Fruit fly (Drosophila melanogaster) whole organism, embryonic: ENCODE data around the gene CG18749.

Experiments
- ATbp ChIP-seq: fragments of 200-800 bp; sonication (Bioruptor generic); optimal IDR thresholded peaks from 2 replicates; lab custom pipeline; 2017; ENCODE audit warnings: missing biosample characterization, mild to moderate bottlenecking, missing genetic modification characterization, missing genetic modification reagents
- B-H2 ChIP-seq: fragments of 200-800 bp; sonication (Bioruptor generic); optimal IDR thresholded peaks from 2 replicates; lab custom pipeline; 2018; ENCODE audit warnings: missing biosample characterization, mild to moderate bottlenecking, missing genetic modification characterization
- CG1024 ChIP-seq: fragments of 200-800 bp; sonication (Bioruptor generic); IDR thresholded peaks from 2 replicates; pipeline ENCODE4 v1.3.6; 2022; ENCODE audit warnings: missing biosample characterization, missing genetic modification characterization
- CG10959 ChIP-seq: fragments of 200-800 bp; sonication (Bioruptor generic); IDR thresholded peaks from 2 replicates; pipeline ENCODE4 v1.3.6; 2022; ENCODE audit warnings: missing biosample characterization, missing genetic modification characterization
- CG11456 ChIP-seq: fragments of 200-800 bp; sonication (Bioruptor generic); IDR thresholded peaks from 3 replicates; pipeline ENCODE4 v1.3.6; 2022; ENCODE audit warnings: missing biosample characterization, missing genetic modification characterization
- CG11560 ChIP-seq: fragments of 200-800 bp; sonication (Bioruptor generic); IDR thresholded peaks from 3 replicates; pipeline ENCODE4 v1.3.6; 2022; ENCODE audit warnings: missing biosample characterization, missing genetic modification characterization
- CG12391 ChIP-seq: fragments of 200-800 bp; sonication (Bioruptor generic); optimal IDR thresholded peaks from 3 replicates; lab custom pipeline; 2018; ENCODE audit warnings: missing biosample characterization, mild to moderate bottlenecking, missing genetic modification characterization, moderate library complexity
- CG13775 ChIP-seq: fragments of 200-800 bp; sonication (Bioruptor generic); optimal IDR thresholded peaks from 3 replicates; lab custom pipeline; 2017; ENCODE audit warnings: missing biosample characterization, mild to moderate bottlenecking, missing genetic modification characterization
- CG15011 ChIP-seq: fragments of 200-800 bp; sonication (Bioruptor generic); optimal IDR thresholded peaks from 3 replicates; lab custom pipeline; 2018; ENCODE audit warnings: missing biosample characterization, mild to moderate bottlenecking, missing genetic modification characterization
- CG15696 ChIP-seq: fragments of 200-800 bp; sonication (Bioruptor generic); optimal IDR thresholded peaks from 2 replicates; lab custom pipeline; 2019; ENCODE audit warnings: missing biosample characterization, mild to moderate bottlenecking, missing genetic modification characterization, moderate library complexity
- CG2712 ChIP-seq: fragments of 200-800 bp; optimal IDR thresholded peaks from 3 replicates; lab custom pipeline; 2019; ENCODE audit warnings: missing biosample characterization, mild to moderate bottlenecking, missing genetic modification characterization, moderate library complexity
- CG33213 ChIP-seq: fragments of 200-800 bp; sonication (Bioruptor generic); optimal IDR thresholded peaks from 3 replicates; lab custom pipeline; 2016; ENCODE audit warnings: missing biosample characterization, missing genetic modification characterization
- CG34376 ChIP-seq: fragments of 200-800 bp; sonication (Bioruptor generic); optimal IDR thresholded peaks from 2 replicates; lab custom pipeline; 2018; ENCODE audit warnings: missing biosample characterization, mild to moderate bottlenecking, missing genetic modification characterization
- CG34422 ChIP-seq: fragments of 200-800 bp; sonication (Bioruptor generic); IDR thresholded peaks from 3 replicates; pipeline ENCODE4 v1.3.6; 2022; ENCODE audit warnings: missing biosample characterization, missing genetic modification characterization
- CG42726 ChIP-seq: fragments of 200-800 bp; sonication (Bioruptor generic); IDR thresholded peaks from 2 replicates; pipeline ENCODE4 v1.3.6; 2022; ENCODE audit warnings: missing biosample characterization, missing genetic modification characterization; ENCODE audit not compliant: partially characterized antibody
- CG5245 ChIP-seq: fragments of 200-800 bp; sonication (Bioruptor generic); optimal IDR thresholded peaks from 3 replicates; lab custom pipeline; 2016; ENCODE audit warnings: missing biosample characterization, missing genetic modification characterization
- CG6654 ChIP-seq: fragments of 200-800 bp; sonication (Bioruptor generic); optimal IDR thresholded peaks from 2 replicates; lab custom pipeline; 2017; ENCODE audit warnings: missing biosample characterization, mild to moderate bottlenecking, missing genetic modification characterization
- CG7271 ChIP-seq: fragments of 200-800 bp; sonication (Bioruptor generic); optimal IDR thresholded peaks from 2 replicates; lab custom pipeline; 2018; ENCODE audit warnings: missing biosample characterization, mild to moderate bottlenecking, missing genetic modification characterization, moderate library complexity
- CG7928 ChIP-seq: fragments of 200-800 bp; sonication (Bioruptor generic); optimal IDR thresholded peaks from 2 replicates; lab custom pipeline; 2017; ENCODE audit warnings: missing biosample characterization, mild to moderate bottlenecking, missing genetic modification characterization
- CG7963 ChIP-seq: fragments of 200-800 bp; sonication (Bioruptor generic); IDR thresholded peaks from 3 replicates; pipeline ENCODE4 v1.3.6; 2022; ENCODE audit warnings: missing biosample characterization, missing genetic modification characterization; ENCODE audit not compliant: partially characterized antibody
- Dek ChIP-seq: fragments of 200-800 bp; sonication (Bioruptor generic); optimal IDR thresholded peaks from 3 replicates; lab custom pipeline; 2019; ENCODE audit warnings: missing biosample characterization, mild to moderate bottlenecking, missing genetic modification characterization, moderate library complexity
- Dfd ChIP-seq, 2 experiments: fragments of >200 bp; optimal IDR thresholded peaks; 2 replicates each; lab custom pipeline; 2017; ENCODE audit warnings: missing biosample characterization in 2 of 2, missing genetic modification characterization in 2 of 2
- ERR ChIP-seq: fragments of 200-800 bp; sonication (Bioruptor generic); optimal IDR thresholded peaks from 2 replicates; lab custom pipeline; 2016; ENCODE audit warnings: missing biosample characterization, missing genetic modification characterization
- Gsc ChIP-seq: fragments of 200-800 bp; sonication (Bioruptor generic); IDR thresholded peaks from 2 replicates; pipeline ENCODE4 v1.3.6; 2022; ENCODE audit warnings: missing biosample characterization, missing genetic modification characterization
- HmgD ChIP-seq: fragments of 200-800 bp; sonication (Bioruptor generic); optimal IDR thresholded peaks from 3 replicates; lab custom pipeline; 2016; ENCODE audit warnings: missing biosample characterization, missing genetic modification characterization
- Mad ChIP-seq: fragments of 200-800 bp; sonication (Bioruptor generic); optimal IDR thresholded peaks from 2 replicates; lab custom pipeline; 2016; ENCODE audit warnings: missing biosample characterization, missing genetic modification characterization
- NFAT ChIP-seq: fragments of 200-800 bp; sonication (Bioruptor generic); IDR thresholded peaks from 2 replicates; pipeline ENCODE4 v1.3.6; 2022; ENCODE audit warnings: missing biosample characterization, missing genetic modification characterization
- Nf-YB ChIP-seq: fragments of 200-800 bp; sonication (Bioruptor generic); optimal IDR thresholded peaks from 3 replicates; lab custom pipeline; 2019; ENCODE audit warnings: missing biosample characterization, mild to moderate bottlenecking, missing genetic modification characterization, moderate library complexity
- Nf-YC ChIP-seq: fragments of 200-800 bp; optimal IDR thresholded peaks from 3 replicates; lab custom pipeline; 2019; ENCODE audit warnings: missing biosample characterization, mild to moderate bottlenecking, missing genetic modification characterization, moderate library complexity
- Ravus ChIP-seq: fragments of 200-800 bp; sonication (Bioruptor generic); IDR thresholded peaks from 2 replicates; pipeline ENCODE4 v1.3.6; 2022; ENCODE audit warnings: missing biosample characterization, missing genetic modification characterization
- Spps ChIP-seq: fragments of 200-800 bp; sonication (Bioruptor generic); optimal IDR thresholded peaks from 2 replicates; lab custom pipeline; 2018; ENCODE audit warnings: missing biosample characterization, mild to moderate bottlenecking, missing genetic modification characterization
- Ssrp ChIP-seq: fragments of 200-800 bp; sonication (Bioruptor generic); optimal IDR thresholded peaks from 2 replicates; lab custom pipeline; 2018; ENCODE audit warnings: missing biosample characterization, mild to moderate bottlenecking, missing genetic modification characterization, moderate library complexity
- Vsx1 ChIP-seq: fragments of 200-800 bp; sonication (Bioruptor generic); optimal IDR thresholded peaks from 2 replicates; lab custom pipeline; 2017; ENCODE audit warnings: missing biosample characterization, mild to moderate bottlenecking, missing genetic modification characterization, missing genetic modification reagents
- abd-A ChIP-seq: fragments of 200-800 bp; sonication (Bioruptor generic); optimal IDR thresholded peaks from 3 replicates; lab custom pipeline; 2019; ENCODE audit warnings: missing biosample characterization, mild to moderate bottlenecking, missing genetic modification characterization, moderate library complexity
- amos ChIP-seq: fragments of 200-800 bp; sonication (Bioruptor generic); IDR thresholded peaks from 2 replicates; pipeline ENCODE4 v1.3.6; 2022; ENCODE audit warnings: missing biosample characterization, missing genetic modification characterization; ENCODE audit not compliant: partially characterized antibody
- crol ChIP-seq: fragments of 200-800 bp; sonication (Bioruptor generic); IDR thresholded peaks from 2 replicates; pipeline ENCODE4 v1.3.6; 2022; ENCODE audit warnings: missing biosample characterization, missing genetic modification characterization
- dysf ChIP-seq: fragments of 200-800 bp; sonication (Bioruptor generic); IDR thresholded peaks from 3 replicates; pipeline ENCODE4 v1.3.6; 2022; ENCODE audit warnings: missing biosample characterization, missing genetic modification characterization
- eyg ChIP-seq: fragments of 200-800 bp; sonication (Bioruptor generic); optimal IDR thresholded peaks from 3 replicates; lab custom pipeline; 2016; ENCODE audit warnings: missing biosample characterization, missing genetic modification characterization
- grn ChIP-seq: fragments of 200-800 bp; sonication (Bioruptor generic); optimal IDR thresholded peaks from 3 replicates; lab custom pipeline; 2017; ENCODE audit warnings: missing biosample characterization, missing genetic modification characterization
- nerfin-2 ChIP-seq: fragments of 200-800 bp; sonication (Bioruptor generic); IDR thresholded peaks from 2 replicates; pipeline ENCODE4 v1.3.6; 2022; ENCODE audit warnings: missing biosample characterization, missing genetic modification characterization; ENCODE audit not compliant: partially characterized antibody
- nmo ChIP-seq: fragments of 200-800 bp; sonication (Bioruptor generic); optimal IDR thresholded peaks from 2 replicates; lab custom pipeline; 2018; ENCODE audit warnings: missing biosample characterization, mild to moderate bottlenecking, missing genetic modification characterization, moderate library complexity
- otp ChIP-seq: fragments of 200-800 bp; sonication (Bioruptor generic); IDR thresholded peaks from 3 replicates; pipeline ENCODE4, ENCODE4 v1.3.6; 2022; ENCODE audit warnings: missing biosample characterization, missing genetic modification characterization
- phol ChIP-seq: fragments of 200-800 bp; sonication (Bioruptor generic); optimal IDR thresholded peaks from 3 replicates; lab custom pipeline; 2018; ENCODE audit warnings: missing biosample characterization, mild to moderate bottlenecking, missing genetic modification characterization, moderate library complexity
- prd ChIP-seq, 3 experiments: fragments of >200 bp in 2 of 3; fragments of 200-800 bp in 1 of 3; sonication (Bioruptor generic) in 1 of 3; optimal IDR thresholded peaks in 2 of 3; IDR thresholded peaks in 1 of 3; 2 replicates in 2 of 3; 3 replicates in 1 of 3; pipeline versions ENCODE4 v1.3.6 to Lab custom; 2017 to 2022; ENCODE audit warnings: missing biosample characterization in 1 of 3, missing genetic modification characterization in 1 of 3
- rib ChIP-seq: fragments of 200-800 bp; sonication (Bioruptor generic); IDR thresholded peaks from 2 replicates; pipeline ENCODE4 v1.3.6; 2022; ENCODE audit warnings: missing biosample characterization, missing genetic modification characterization
- row ChIP-seq: fragments of 200-800 bp; sonication (Bioruptor generic); IDR thresholded peaks from 3 replicates; pipeline ENCODE4 v1.3.6; 2022; ENCODE audit warnings: missing biosample characterization, missing genetic modification characterization
- sob ChIP-seq: fragments of 200-800 bp; sonication (Bioruptor generic); IDR thresholded peaks from 2 replicates; pipeline ENCODE4 v1.3.6; 2022; ENCODE audit warnings: missing biosample characterization, missing genetic modification characterization
- tap ChIP-seq: fragments of 200-800 bp; optimal IDR thresholded peaks from 3 replicates; lab custom pipeline; 2019; ENCODE audit warnings: missing biosample characterization, mild to moderate bottlenecking, missing genetic modification characterization, moderate library complexity
- toy ChIP-seq: fragments of 200-800 bp; sonication (Bioruptor generic); IDR thresholded peaks from 2 replicates; pipeline ENCODE4 v1.3.6; 2022; ENCODE audit warnings: missing biosample characterization, missing genetic modification characterization

Gene CG18749

dm6 chr3R:8243720-8244119, at the start of gene CG18749, which contains the start of the genes CG9636 and CG33722 (continued):
- peak; percentile 81 for TF ChIP-seq nmo (GFP tag; lab: Kevin White, UChicago)
- TF ChIP-seq Ssrp (tag; lab: Kevin White, UChicago), result peak; percentile 53
- no peak for TF ChIP-seq prd (optimal IDR thresholded peaks at IDR 0.05; lab: Kevin White, UChicago)
- TF ChIP-seq prd (GFP tag; IDR thresholded peaks at IDR 0.05; lab: Robert Waterston, UW), result peak; percentile 74
- TF ChIP-seq toy (GFP tag; lab: Robert Waterston, UW), result no peak
- peak; percentile 63 for TF ChIP-seq tap (tag; lab: Kevin White, UChicago)
- TF ChIP-seq ATbp (GFP tag; lab: Kevin White, UChicago), result peak; percentile 10
- TF ChIP-seq HmgD (GFP tag; lab: Kevin White, UChicago), result no peak
- peak; percentile 2 for TF ChIP-seq CG15011 (GFP tag; lab: Kevin White, UChicago)
- TF ChIP-seq CG10959, result peak; percentile 50; the same call in 1 of the 2 replicates
- no peak for TF ChIP-seq CG11560 (tag; lab: Robert Waterston, UW)
- TF ChIP-seq CG7928 (GFP tag; lab: Kevin White, UChicago), result no peak
- TF ChIP-seq Ravus, result no peak
- TF ChIP-seq eyg (GFP tag; lab: Kevin White, UChicago), result no peak
- peak; percentile 18; the same call in 1 of the 2 replicates for TF ChIP-seq CG1024 (GFP tag; lab: Robert Waterston, UW)
- TF ChIP-seq Dfd (GFP tag; optimal IDR thresholded peaks at IDR 0.05; lab: Kevin White, UChicago), result no peak
- TF ChIP-seq CG34376 (GFP tag; lab: Kevin White, UChicago), result no peak
- TF ChIP-seq Dek, result peak; percentile 51
- TF ChIP-seq sob, result peak; percentile 76
- TF ChIP-seq CG6654 (GFP tag; lab: Kevin White, UChicago), result no peak
- peak; percentile 82 for TF ChIP-seq CG7963 (GFP tag; lab: Robert Waterston, UW)
- TF ChIP-seq Spps (tag; lab: Kevin White, UChicago), result peak; percentile 64
- TF ChIP-seq rib (GFP tag; lab: Robert Waterston, UW), result peak; percentile 44; the same call in 1 of the 2 replicates
- peak; percentile 61 for TF ChIP-seq CG7271 (tag; lab: Kevin White, UChicago)
- peak; percentile 59 for TF ChIP-seq Mad (GFP tag; lab: Kevin White, UChicago)
- TF ChIP-seq nerfin-2, result peak; percentile 97
- TF ChIP-seq ERR (GFP tag; lab: Kevin White, UChicago), result no peak
- peak; percentile 30 for TF ChIP-seq CG33213 (GFP tag; lab: Kevin White, UChicago)

DNA sequence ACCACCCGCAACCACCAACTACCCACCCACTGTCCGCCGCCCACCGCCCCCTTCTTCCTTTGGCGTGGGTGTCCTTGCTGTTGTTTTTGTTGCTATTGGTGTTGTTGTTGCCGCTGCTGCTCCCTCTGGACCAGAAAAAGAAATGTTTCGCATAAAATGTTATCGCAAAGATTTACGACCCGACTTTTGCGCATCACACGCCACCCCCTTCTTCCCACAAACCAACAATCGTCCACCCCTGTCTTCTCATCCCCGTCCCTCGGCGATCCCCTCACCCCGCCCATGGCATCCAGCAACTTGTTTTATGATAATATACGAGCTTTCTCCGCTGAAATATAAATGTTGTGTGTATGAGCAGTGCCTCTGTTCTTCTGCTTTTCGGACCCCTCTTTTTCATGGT, 48.8 kb upstream of the CG18749 start:
- TF ChIP-seq dysf (GFP tag; lab: Robert Waterston, UW) (no peak), grn (peak; percentile 6), CG11456 (GFP tag; lab: Robert Waterston, UW) (0 out of 3 replicates have a peak, but pooled peaks have one; percentile 33), Gsc (GFP tag; lab: Robert Waterston, UW) (no peak), B-H2 (GFP tag; lab: Kevin White, UChicago) (no peak), Nf-YB (GFP tag; lab: Kevin White, UChicago) (peak; percentile 15), Nf-YC (tag; lab: Kevin White, UChicago) (peak; percentile 47), crol (peak; percentile 82), abd-A (tag; lab: Kevin White, UChicago) (peak; percentile 68)
- TF ChIP-seq, all 482 proteins: peak for 6

dm6 chr3R:8197137-8197536, 46.7 kb upstream of the CG18749 start:
- TF ChIP-seq phol (tag; lab: Kevin White, UChicago) (peak; percentile 39), CG12391 (tag; lab: Kevin White, UChicago) (peak; percentile 51), CG15696 (tag; lab: Kevin White, UChicago) (peak; percentile 73), otp (GFP tag; lab: Robert Waterston, UW) (no peak), NFAT (GFP tag; lab: Robert Waterston, UW) (no peak), Vsx1 (GFP tag; lab: Kevin White, UChicago) (no peak), CG2712 (tag; lab: Kevin White, UChicago) (peak; percentile 64), amos (GFP tag; lab: Robert Waterston, UW) (no peak), CG34422 (GFP tag; lab: Robert Waterston, UW) (no peak), CG5245 (GFP tag; lab: Kevin White, UChicago) (peak; percentile 23), row (GFP tag; lab: Robert Waterston, UW) (peak; percentile 46; the same call in 2 of the 3 replicates), CG42726 (GFP tag; lab: Robert Waterston, UW) (no peak), CG13775 (GFP tag; lab: Kevin White, UChicago) (peak; percentile 24)
